Worm (Caenorhabditis elegans) whole organism, early embryonic: ENCODE results near the gene C24H10.4.

Experiments
- B0310.2 ChIP-seq: sonication (generic microtip); optimal IDR thresholded peaks from 2 replicates; lab custom pipeline; 2016; ENCODE audit warnings: mild to moderate bottlenecking, missing genetic modification characterization, missing compliant biosample characterization
- ama-1 ChIP-seq: fragments of 150-350 bp; optimal IDR thresholded peaks from 2 replicates; lab custom pipeline; 2014
- ceh-13 ChIP-seq: fragments of 200-800 bp; sonication (Bioruptor generic); optimal IDR thresholded peaks from 2 replicates; lab custom pipeline; 2018; ENCODE audit warnings: mild to moderate bottlenecking, missing genetic modification characterization, missing compliant biosample characterization
- flt-1 ChIP-seq: fragments of 200-800 bp; sonication (Bioruptor generic); IDR thresholded peaks from 2 replicates; pipeline ENCODE4 v1.3.6; 2022; ENCODE audit warnings: missing genetic modification characterization, missing compliant biosample characterization
- hmbx-1 ChIP-seq: sonication (generic microtip); optimal IDR thresholded peaks from 2 replicates; lab custom pipeline; 2016; ENCODE audit warnings: mild to moderate bottlenecking, missing genetic modification characterization, missing compliant biosample characterization
- hmg-4 ChIP-seq: fragments of 200-800 bp; sonication (Bioruptor generic); optimal IDR thresholded peaks from 2 replicates; lab custom pipeline; 2018; ENCODE audit warnings: mild to moderate bottlenecking, missing genetic modification characterization, missing compliant biosample characterization
- pes-1 ChIP-seq: fragments of 200-800 bp; sonication (Bioruptor generic); IDR thresholded peaks from 2 replicates; pipeline ENCODE4 v1.3.6; 2022; ENCODE audit warnings: missing genetic modification reagents, missing genetic modification characterization, missing compliant biosample characterization

- no peak for TF ChIP-seq flt-1 (GFP tag; lab: Robert Waterston, UW)
- no peak for TF ChIP-seq ama-1 (lab: Kevin White, UChicago)
- TF ChIP-seq hmg-4: no peak
- no peak for TF ChIP-seq ceh-13 (GFP tag; lab: Kevin White, UChicago)
- TF ChIP-seq pes-1 (GFP tag; lab: Robert Waterston, UW): no peak
- no peak for TF ChIP-seq hmbx-1 (tag; lab: Kevin White, UChicago)
- TF ChIP-seq B0310.2: no peak
Observed at ce11 chrX:5061763-5062162, 2.7 kb upstream of the C24H10.4 start.
